Fruit fly (Drosophila melanogaster): ENCODE measurements around the gene tara.

The tara gene

dm6 chr3R:16235941-16236712 lies 10.7 kb downstream of the tara start (continued):
- peak; percentile 50 for TF ChIP-seq Atf-2 (GFP tag; optimal IDR thresholded peaks at IDR 0.05)
- TF ChIP-seq Aef1 (GFP tag; IDR thresholded peaks at IDR 0.05) = no peak
- TF ChIP-seq Sox100B (GFP tag; optimal IDR thresholded peaks at IDR 0.05) = peak; percentile 98
- peak; percentile 33 for TF ChIP-seq ems (GFP tag; optimal IDR thresholded peaks at IDR 0.05)
- TF ChIP-seq onecut (GFP tag; IDR thresholded peaks at IDR 0.05) = peak; percentile 65
- no peak for TF ChIP-seq Awh (GFP tag; IDR thresholded peaks at IDR 0.05)
- TF ChIP-seq lbe (GFP tag; optimal IDR thresholded peaks at IDR 0.05) = peak; percentile 19
- peak; percentile 66 for TF ChIP-seq salm (tag; optimal IDR thresholded peaks at IDR 0.05)
- TF ChIP-seq psq (GFP tag; optimal IDR thresholded peaks at IDR 0.05) = no peak
- TF ChIP-seq scrt (GFP tag; optimal IDR thresholded peaks at IDR 0.05) = peak; percentile 75
- no peak for TF ChIP-seq E2f2 (GFP tag; IDR thresholded peaks at IDR 0.05)
- no peak for TF ChIP-seq ken (GFP tag; IDR thresholded peaks at IDR 0.05)
- peak; percentile 98 for TF ChIP-seq CG2678 (tag; optimal IDR thresholded peaks at IDR 0.05)
- peak; percentile 22 for TF ChIP-seq MTF-1 (GFP tag; optimal IDR thresholded peaks at IDR 0.05; ENCODE audit: borderline replicate concordance)
- no peak for TF ChIP-seq pita (GFP tag; optimal IDR thresholded peaks at IDR 0.05)
- TF ChIP-seq CoRest (tag; optimal IDR thresholded peaks at IDR 0.05) = peak; percentile 98
- no peak for TF ChIP-seq CG7987 (GFP tag; optimal IDR thresholded peaks at IDR 0.05)
- TF ChIP-seq CG15269 (tag; optimal IDR thresholded peaks at IDR 0.05) = peak; percentile 91
- peak; percentile 68 for TF ChIP-seq tup (GFP tag; optimal IDR thresholded peaks at IDR 0.05)
- peak; percentile 95 for TF ChIP-seq CG9437 (GFP tag; optimal IDR thresholded peaks at IDR 0.05)
- TF ChIP-seq sima (GFP tag; optimal IDR thresholded peaks at IDR 0.05) = no peak
- TF ChIP-seq rib (GFP tag; IDR thresholded peaks at IDR 0.05) = no peak
- TF ChIP-seq sug (tag; optimal IDR thresholded peaks at IDR 0.05) = peak; percentile 58
- TF ChIP-seq Dfd (GFP tag; optimal IDR thresholded peaks at IDR 0.05) = peak in 1 of 2 experiments; percentile 41
- peak; percentile 61 for TF ChIP-seq CG9609 (GFP tag; optimal IDR thresholded peaks at IDR 0.05)
- TF ChIP-seq CG33213 (GFP tag; optimal IDR thresholded peaks at IDR 0.05) = no peak
- TF ChIP-seq Hmr (GFP tag; optimal IDR thresholded peaks at IDR 0.05) = peak; percentile 95
- peak; percentile 53 for TF ChIP-seq shn (GFP tag; optimal IDR thresholded peaks at IDR 0.05)
- peak; percentile 80 for TF ChIP-seq Xbp1 (GFP tag; optimal IDR thresholded peaks at IDR 0.05)
- peak; percentile 62 for TF ChIP-seq tx (GFP tag; optimal IDR thresholded peaks at IDR 0.05)
- TF ChIP-seq knrl (GFP tag; IDR thresholded peaks at IDR 0.05; ENCODE audit: partially characterized antibody) = no peak
- peak; percentile 93 for TF ChIP-seq CG6854 (GFP tag; optimal IDR thresholded peaks at IDR 0.05)
- peak; percentile 61 for TF ChIP-seq Atf3 (GFP tag; optimal IDR thresholded peaks at IDR 0.05)
- TF ChIP-seq CG7928 (GFP tag; optimal IDR thresholded peaks at IDR 0.05) = peak; percentile 41
- TF ChIP-seq zfh2 (GFP tag; optimal IDR thresholded peaks at IDR 0.05) = peak; percentile 82
- peak; percentile 64 for TF ChIP-seq CG12299 (tag; optimal IDR thresholded peaks at IDR 0.05)
- peak; percentile 94 for TF ChIP-seq CG33557 (GFP tag; optimal IDR thresholded peaks at IDR 0.05)
- TF ChIP-seq crc (GFP tag; optimal IDR thresholded peaks at IDR 0.05) = no peak
- TF ChIP-seq Sry-δ (GFP tag; optimal IDR thresholded peaks at IDR 0.05) = no peak
- peak; percentile 26 for TF ChIP-seq CG15479 (GFP tag; optimal IDR thresholded peaks at IDR 0.05)
- peak; percentile 13 for TF ChIP-seq Elba2 (GFP tag; optimal IDR thresholded peaks at IDR 0.05)
- TF ChIP-seq CG10565 (GFP tag; optimal IDR thresholded peaks at IDR 0.05) = peak; percentile 37
- peak; percentile 60 for TF ChIP-seq tap (tag; optimal IDR thresholded peaks at IDR 0.05)
- TF ChIP-seq wor (GFP tag; IDR thresholded peaks at IDR 0.05) = no peak
- peak; percentile 38 for TF ChIP-seq CG17802 (tag; optimal IDR thresholded peaks at IDR 0.05)
- peak; percentile 79 for TF ChIP-seq run (tag; optimal IDR thresholded peaks at IDR 0.05)
- TF ChIP-seq sens (GFP tag) = peak; percentile 84
- TF ChIP-seq bowl (GFP tag; IDR thresholded peaks at IDR 0.05) = no peak
- TF ChIP-seq CG34224 (GFP tag; IDR thresholded peaks at IDR 0.05; ENCODE audit: partially characterized antibody) = no peak
- peak; percentile 79 for TF ChIP-seq Spps (tag; optimal IDR thresholded peaks at IDR 0.05)
